Worm (Caenorhabditis elegans): ENCODE measurements around the gene rps-9.

DNA sequence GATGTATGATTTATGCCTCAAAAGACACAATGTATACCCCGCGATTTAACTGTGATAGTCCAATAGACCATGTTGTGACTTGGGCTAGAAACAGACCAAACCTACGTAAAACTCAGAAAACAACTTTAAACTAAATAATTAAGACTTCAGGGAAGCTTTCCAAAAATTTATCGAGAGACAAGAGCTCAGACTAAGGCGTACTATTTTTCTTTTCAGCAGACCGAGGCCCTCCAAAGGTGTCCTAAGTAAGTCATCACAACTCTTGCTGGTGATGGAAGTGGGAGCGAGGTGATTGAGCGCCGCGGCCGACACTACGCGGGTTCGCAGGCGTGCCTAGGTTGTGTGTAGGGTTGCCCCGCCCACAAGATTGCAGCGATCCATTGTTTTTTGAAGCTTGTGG lies 40.9 kb upstream of the rps-9 start:
- TF ChIP-seq unc-62 (GFP tag; optimal IDR thresholded peaks at IDR 0.05): no peak
- peak; percentile 37 to 86 for TF ChIP-seq mdl-1 (tag; optimal IDR thresholded peaks at IDR 0.05)

Data from whole organism, L2 larva.